Worm (Caenorhabditis elegans) whole organism, L2 larva: ENCODE results near the gene fat-6.

ENCODE experiments used
- nhr-11 ChIP-seq: fragments of 150-350 bp; optimal IDR thresholded peaks from 2 replicates; lab custom pipeline; 2014; ENCODE audit warnings: missing biosample characterization, missing genetic modification characterization
- skn-1 ChIP-seq: sonication (generic microtip); optimal IDR thresholded peaks from 2 replicates; lab custom pipeline; 2017; ENCODE audit warnings: missing biosample characterization, missing genetic modification characterization

ce11 chrIV:11942313-11942712 is 26.8 kb upstream of the fat-6 start, which contains the start of gene ZK829.1:
- no peak for TF ChIP-seq skn-1 (tag; lab: Kevin White, UChicago)
- TF ChIP-seq nhr-11 (tag; lab: Kevin White, UChicago), result no peak
